Worm (Caenorhabditis elegans) whole organism, mixed stage, embryonic: Measurements from ENCODE around the gene ubc-23.

Experiments used
- M03D4.4 ChIP-seq: sonication (generic microtip); optimal IDR thresholded peaks from 2 replicates; lab custom pipeline; 2017; ENCODE audit warnings: mild to moderate bottlenecking, missing genetic modification characterization, missing compliant biosample characterization
- blmp-1 ChIP-seq: fragments of 150-350 bp; optimal IDR thresholded peaks from 2 replicates; lab custom pipeline; 2014; ENCODE audit warnings: missing biosample characterization, missing genetic modification characterization
- ceh-83 ChIP-seq: fragments of 200-800 bp; sonication (Bioruptor generic); optimal IDR thresholded peaks from 2 replicates; lab custom pipeline; 2018; ENCODE audit warnings: mild to moderate bottlenecking, missing genetic modification characterization, missing compliant biosample characterization
- drap-1 ChIP-seq: fragments of 200-800 bp; sonication (Bioruptor generic); optimal IDR thresholded peaks from 3 replicates; lab custom pipeline; 2018; ENCODE audit warnings: mild to moderate bottlenecking, missing genetic modification characterization, missing compliant biosample characterization
- elt-1 ChIP-seq: sonication (generic microtip); optimal IDR thresholded peaks from 2 replicates; lab custom pipeline; 2017; ENCODE audit warnings: missing genetic modification characterization, mild to moderate bottlenecking, missing compliant biosample characterization, antibody characterized with exemption, moderate library complexity, borderline replicate concordance; ENCODE audit not compliant: insufficient read depth
- elt-3 ChIP-seq: fragments of 150-350 bp; optimal IDR thresholded peaks from 2 replicates; lab custom pipeline; 2014; ENCODE audit warnings: missing biosample characterization, missing genetic modification characterization
- lin-32 ChIP-seq: fragments of 200-800 bp; sonication (Bioruptor generic); optimal IDR thresholded peaks from 2 replicates; lab custom pipeline; 2018; ENCODE audit warnings: mild to moderate bottlenecking, missing genetic modification characterization, missing compliant biosample characterization
- nhr-12 ChIP-seq: fragments of 150-350 bp; optimal IDR thresholded peaks from 2 replicates; lab custom pipeline; 2014; ENCODE audit warnings: missing biosample characterization, missing genetic modification characterization
- pha-4 ChIP-seq: fragments of 150-350 bp; optimal IDR thresholded peaks from 2 replicates; lab custom pipeline; 2018; ENCODE audit warnings: missing biosample characterization, missing genetic modification reagents, missing genetic modification characterization
- sptf-1 ChIP-seq: sonication (generic microtip); optimal IDR thresholded peaks from 2 replicates; lab custom pipeline; 2017; ENCODE audit warnings: mild to moderate bottlenecking, missing genetic modification characterization, moderate library complexity, missing compliant biosample characterization
- unc-62 ChIP-seq: fragments of 150-350 bp; optimal IDR thresholded peaks from 2 replicates; lab custom pipeline; 2014; ENCODE audit warnings: missing biosample characterization, missing genetic modification reagents, missing genetic modification characterization
- ztf-11 ChIP-seq: fragments of 150-350 bp; optimal IDR thresholded peaks from 2 replicates; lab custom pipeline; 2014; ENCODE audit warnings: missing biosample characterization, missing genetic modification characterization

- no peak for TF ChIP-seq unc-62 (GFP tag; lab: Kevin White, UChicago)
- no peak for TF ChIP-seq blmp-1
- TF ChIP-seq ztf-11 (tag; lab: Kevin White, UChicago) = no peak
- TF ChIP-seq nhr-12 (tag; lab: Kevin White, UChicago) = no peak
- TF ChIP-seq drap-1 (GFP tag; lab: Kevin White, UChicago) = no peak
- no peak for TF ChIP-seq lin-32 (GFP tag; lab: Kevin White, UChicago)
- no peak for TF ChIP-seq pha-4 (tag; lab: Kevin White, UChicago)
- no peak for TF ChIP-seq elt-1 (tag; lab: Kevin White, UChicago)
- TF ChIP-seq elt-3 (tag; lab: Kevin White, UChicago) = no peak
- TF ChIP-seq sptf-1 (tag; lab: Kevin White, UChicago) = no peak
- TF ChIP-seq ceh-83 (GFP tag; lab: Kevin White, UChicago) = no peak
- no peak for TF ChIP-seq M03D4.4
Observed at ce11 chrX:8869112-8869675, 25.1 kb downstream of the ubc-23 start, which contains the start of the genes ubc-22 and ubc-21.
